Fruit fly (Drosophila melanogaster) whole organism, embryonic: ENCODE results near the gene Sfp33A2.
A peak's percentile ranks its signal among the peaks of the same experiment; 100 is the strongest.

Experiments
- Adf1 ChIP-seq: fragments of 200-800 bp; sonication (Bioruptor generic); IDR thresholded peaks from 2 replicates; pipeline ENCODE4 v1.3.6; 2022; ENCODE audit warnings: missing biosample characterization, missing genetic modification characterization
- CG10267 ChIP-seq: fragments of 200-800 bp; sonication (Bioruptor generic); optimal IDR thresholded peaks from 2 replicates; lab custom pipeline; 2018; ENCODE audit warnings: missing biosample characterization, mild to moderate bottlenecking, missing genetic modification characterization, moderate library complexity
- CG12155 ChIP-seq: fragments of 200-800 bp; sonication (Bioruptor generic); optimal IDR thresholded peaks from 3 replicates; lab custom pipeline; 2016; ENCODE audit warnings: missing biosample characterization, missing genetic modification characterization
- CG12391 ChIP-seq: fragments of 200-800 bp; sonication (Bioruptor generic); optimal IDR thresholded peaks from 3 replicates; lab custom pipeline; 2018; ENCODE audit warnings: missing biosample characterization, mild to moderate bottlenecking, missing genetic modification characterization, moderate library complexity
- CG13624 ChIP-seq: fragments of 200-800 bp; sonication (Bioruptor generic); optimal IDR thresholded peaks from 2 replicates; lab custom pipeline; 2016; ENCODE audit warnings: missing biosample characterization, missing genetic modification characterization
- CG13894 ChIP-seq: fragments of 200-800 bp; sonication (Bioruptor generic); optimal IDR thresholded peaks from 3 replicates; lab custom pipeline; 2018; ENCODE audit warnings: missing biosample characterization, mild to moderate bottlenecking, missing genetic modification characterization, moderate library complexity
- CG14014 ChIP-seq: fragments of 200-800 bp; sonication (Bioruptor generic); IDR thresholded peaks from 2 replicates; pipeline ENCODE4 v1.3.6; 2022; ENCODE audit warnings: missing biosample characterization, missing genetic modification characterization
- CG14860 ChIP-seq: fragments of 200-800 bp; sonication (Bioruptor generic); IDR thresholded peaks from 3 replicates; pipeline ENCODE4 v1.3.6; 2022; ENCODE audit warnings: missing biosample characterization, missing genetic modification characterization; ENCODE audit not compliant: partially characterized antibody
- CG15514 ChIP-seq: fragments of 200-800 bp; sonication (Bioruptor generic); optimal IDR thresholded peaks from 3 replicates; lab custom pipeline; 2017; ENCODE audit warnings: missing biosample characterization, missing genetic modification characterization, mild to moderate bottlenecking, moderate library complexity, missing genetic modification reagents
- CG16779 ChIP-seq: fragments of 200-800 bp; sonication (Bioruptor generic); IDR thresholded peaks from 2 replicates; pipeline ENCODE4 v1.3.6; 2022; ENCODE audit warnings: missing biosample characterization, missing genetic modification characterization
- CG16863 ChIP-seq: fragments of 200-800 bp; sonication (Bioruptor generic); optimal IDR thresholded peaks from 3 replicates; lab custom pipeline; 2016; ENCODE audit warnings: missing biosample characterization, missing genetic modification characterization
- CG17186 ChIP-seq: fragments of 200-800 bp; sonication (Bioruptor generic); optimal IDR thresholded peaks from 3 replicates; lab custom pipeline; 2017; ENCODE audit warnings: missing biosample characterization, missing genetic modification reagents, missing genetic modification characterization
- CG2129 ChIP-seq: fragments of 200-800 bp; sonication (Bioruptor generic); IDR thresholded peaks from 2 replicates; pipeline ENCODE4 v1.3.6; 2022; ENCODE audit warnings: missing biosample characterization, missing genetic modification characterization; ENCODE audit not compliant: partially characterized antibody
- CG2199 ChIP-seq: fragments of 200-800 bp; sonication (Bioruptor generic); IDR thresholded peaks from 3 replicates; pipeline ENCODE4 v1.3.6; 2022; ENCODE audit warnings: missing biosample characterization, missing genetic modification characterization
- CG2712 ChIP-seq: fragments of 200-800 bp; optimal IDR thresholded peaks from 3 replicates; lab custom pipeline; 2019; ENCODE audit warnings: missing biosample characterization, mild to moderate bottlenecking, missing genetic modification characterization, moderate library complexity
- CG34422 ChIP-seq: fragments of 200-800 bp; sonication (Bioruptor generic); IDR thresholded peaks from 3 replicates; pipeline ENCODE4 v1.3.6; 2022; ENCODE audit warnings: missing biosample characterization, missing genetic modification characterization
- CG42726 ChIP-seq: fragments of 200-800 bp; sonication (Bioruptor generic); IDR thresholded peaks from 2 replicates; pipeline ENCODE4 v1.3.6; 2022; ENCODE audit warnings: missing biosample characterization, missing genetic modification characterization; ENCODE audit not compliant: partially characterized antibody
- CG4854 ChIP-seq: fragments of 200-800 bp; sonication (Bioruptor generic); optimal IDR thresholded peaks from 2 replicates; lab custom pipeline; 2016; ENCODE audit warnings: missing biosample characterization, missing genetic modification characterization, inconsistent platforms
- CG8478 ChIP-seq: fragments of >200 bp; optimal IDR thresholded peaks from 2 replicates; lab custom pipeline; 2018
- CG8924 ChIP-seq: fragments of 200-800 bp; optimal IDR thresholded peaks from 3 replicates; lab custom pipeline; 2019; ENCODE audit warnings: missing biosample characterization, mild to moderate bottlenecking, missing genetic modification characterization, moderate library complexity
- CG9727 ChIP-seq: fragments of 200-800 bp; sonication (Bioruptor generic); optimal IDR thresholded peaks from 3 replicates; lab custom pipeline; 2017; ENCODE audit warnings: missing biosample characterization, mild to moderate bottlenecking, missing genetic modification characterization
- CG9876 ChIP-seq: fragments of 200-800 bp; sonication (Bioruptor generic); optimal IDR thresholded peaks from 2 replicates; lab custom pipeline; 2016; ENCODE audit warnings: missing biosample characterization, missing genetic modification characterization
- Dll ChIP-seq: fragments of 200-800 bp; sonication (Bioruptor generic); IDR thresholded peaks from 4 replicates; pipeline ENCODE4 v1.3.6; 2022; ENCODE audit warnings: missing biosample characterization, missing genetic modification characterization; ENCODE audit not compliant: partially characterized antibody
- E2f2 ChIP-seq: fragments of 200-800 bp; sonication (Bioruptor generic); IDR thresholded peaks from 2 replicates; pipeline ENCODE4 v1.3.6; 2022; ENCODE audit warnings: missing biosample characterization, missing genetic modification characterization
- ERR ChIP-seq: fragments of 200-800 bp; sonication (Bioruptor generic); optimal IDR thresholded peaks from 2 replicates; lab custom pipeline; 2016; ENCODE audit warnings: missing biosample characterization, missing genetic modification characterization
- HmgZ ChIP-seq: fragments of 200-800 bp; sonication (Bioruptor generic); optimal IDR thresholded peaks from 2 replicates; lab custom pipeline; 2018; ENCODE audit warnings: missing biosample characterization, mild to moderate bottlenecking, missing genetic modification characterization
- Hmx ChIP-seq: fragments of 200-800 bp; sonication (Bioruptor generic); optimal IDR thresholded peaks from 2 replicates; lab custom pipeline; 2016; ENCODE audit warnings: missing biosample characterization, missing genetic modification characterization
- Max ChIP-seq: fragments of 200-800 bp; sonication (Bioruptor generic); optimal IDR thresholded peaks from 2 replicates; lab custom pipeline; 2016; ENCODE audit warnings: missing biosample characterization, mild to moderate bottlenecking, missing genetic modification characterization
- Pdp1 ChIP-seq, 2 experiments: fragments of 200-800 bp; sonication (Bioruptor generic); optimal IDR thresholded peaks; 3 replicates each; lab custom pipeline; 2016; ENCODE audit warnings: missing biosample characterization in 2 of 2, missing genetic modification characterization in 2 of 2, mild to moderate bottlenecking in 1 of 2, moderate library complexity in 1 of 2
- Rx ChIP-seq: fragments of 200-800 bp; sonication (Bioruptor generic); IDR thresholded peaks from 2 replicates; pipeline ENCODE4 v1.3.6; 2022; ENCODE audit warnings: missing biosample characterization, missing genetic modification characterization
- Sin3A ChIP-seq: fragments of >200 bp; optimal IDR thresholded peaks from 2 replicates; lab custom pipeline; 2018
- Sry-δ ChIP-seq: fragments of 200-800 bp; sonication (Bioruptor generic); optimal IDR thresholded peaks from 2 replicates; lab custom pipeline; 2016; ENCODE audit warnings: missing biosample characterization, missing genetic modification characterization
- Trl ChIP-seq, 3 experiments: fragments of >200 bp in 2 of 3; fragments of 200-800 bp in 1 of 3; sonication (Bioruptor generic) in 1 of 3; optimal IDR thresholded peaks; 2 replicates in 1 of 3; 3 replicates in 2 of 3; lab custom pipeline; 2016 to 2017; ENCODE audit warnings: missing biosample characterization in 1 of 3, missing genetic modification characterization in 1 of 3
- abd-A ChIP-seq: fragments of 200-800 bp; sonication (Bioruptor generic); optimal IDR thresholded peaks from 3 replicates; lab custom pipeline; 2019; ENCODE audit warnings: missing biosample characterization, mild to moderate bottlenecking, missing genetic modification characterization, moderate library complexity
- bowl ChIP-seq: fragments of 200-800 bp; sonication (Bioruptor generic); IDR thresholded peaks from 2 replicates; pipeline ENCODE4 v1.3.6; 2022; ENCODE audit warnings: missing biosample characterization, missing genetic modification characterization
- bsh ChIP-seq, 2 experiments: fragments of 200-800 bp; sonication (Bioruptor generic); optimal IDR thresholded peaks; 2 replicates each; lab custom pipeline; 2017 to 2018; ENCODE audit warnings: mild to moderate bottlenecking in 2 of 2, missing biosample characterization in 2 of 2, missing genetic modification characterization in 2 of 2, moderate library complexity in 1 of 2
- corto ChIP-seq: fragments of 200-800 bp; sonication (Bioruptor generic); optimal IDR thresholded peaks from 2 replicates; lab custom pipeline; 2016; ENCODE audit warnings: missing biosample characterization, mild to moderate bottlenecking, missing genetic modification characterization, moderate library complexity
- dpn ChIP-seq, 2 experiments: fragments of 200-800 bp; sonication (Bioruptor generic); optimal IDR thresholded peaks; 3 replicates each; lab custom pipeline; 2016; ENCODE audit warnings: missing biosample characterization in 2 of 2, missing genetic modification characterization in 2 of 2
- esg ChIP-seq: fragments of 200-800 bp; sonication (Bioruptor generic); conservative IDR thresholded peaks from 2 replicates; pipeline ENCODE4 v1.3.6; 2022; ENCODE audit warnings: missing biosample characterization, missing genetic modification characterization
- gcm ChIP-seq: fragments of 200-800 bp; sonication (Bioruptor generic); optimal IDR thresholded peaks from 2 replicates; lab custom pipeline; 2019; ENCODE audit warnings: missing biosample characterization, mild to moderate bottlenecking, missing genetic modification characterization, moderate library complexity
- gem ChIP-seq: fragments of 200-800 bp; sonication (Bioruptor generic); optimal IDR thresholded peaks from 2 replicates; lab custom pipeline; 2019; ENCODE audit warnings: missing biosample characterization, mild to moderate bottlenecking, missing genetic modification characterization, moderate library complexity
- gsb-n ChIP-seq: fragments of 200-800 bp; sonication (Bioruptor generic); optimal IDR thresholded peaks from 3 replicates; lab custom pipeline; 2018; ENCODE audit warnings: missing biosample characterization, mild to moderate bottlenecking, missing genetic modification characterization
- hb ChIP-seq: fragments of 200-800 bp; sonication (Bioruptor generic); IDR thresholded peaks from 3 replicates; pipeline ENCODE4 v1.3.6; 2022; ENCODE audit warnings: missing biosample characterization, missing genetic modification characterization; ENCODE audit not compliant: partially characterized antibody
- phol ChIP-seq: fragments of 200-800 bp; sonication (Bioruptor generic); optimal IDR thresholded peaks from 3 replicates; lab custom pipeline; 2018; ENCODE audit warnings: missing biosample characterization, mild to moderate bottlenecking, missing genetic modification characterization, moderate library complexity
- prd ChIP-seq, 3 experiments: fragments of >200 bp in 2 of 3; fragments of 200-800 bp in 1 of 3; sonication (Bioruptor generic) in 1 of 3; optimal IDR thresholded peaks in 2 of 3; IDR thresholded peaks in 1 of 3; 2 replicates in 2 of 3; 3 replicates in 1 of 3; pipeline versions ENCODE4 v1.3.6 to Lab custom; 2017 to 2022; ENCODE audit warnings: missing biosample characterization in 1 of 3, missing genetic modification characterization in 1 of 3
- pzg ChIP-seq: fragments of 200-800 bp; sonication (Bioruptor generic); optimal IDR thresholded peaks from 3 replicates; lab custom pipeline; 2018; ENCODE audit warnings: missing biosample characterization, mild to moderate bottlenecking, missing genetic modification characterization, moderate library complexity
- sisA ChIP-seq: fragments of 200-800 bp; sonication (Bioruptor generic); IDR thresholded peaks from 2 replicates; pipeline ENCODE4 v1.3.6; 2022; ENCODE audit warnings: missing biosample characterization, missing genetic modification characterization
- so ChIP-seq: fragments of 200-800 bp; sonication (Bioruptor generic); IDR thresholded peaks from 3 replicates; pipeline ENCODE4 v1.3.6; 2022; ENCODE audit warnings: missing biosample characterization, missing genetic modification characterization
- stwl ChIP-seq: fragments of 200-800 bp; sonication (Bioruptor generic); optimal IDR thresholded peaks from 3 replicates; lab custom pipeline; 2018; ENCODE audit warnings: missing biosample characterization, mild to moderate bottlenecking, missing genetic modification characterization, moderate library complexity
- trem ChIP-seq: fragments of 200-800 bp; optimal IDR thresholded peaks from 3 replicates; lab custom pipeline; 2019; ENCODE audit warnings: missing biosample characterization, mild to moderate bottlenecking, missing genetic modification characterization, moderate library complexity

Sfp33A2 gene

dm6 chr2L:11813665-11814087 lies 23.8 kb upstream of the Sfp33A2 start, which contains the start of gene CycY (continued):
- TF ChIP-seq CG4854 (GFP tag; lab: Kevin White, UChicago): no peak
- peak in 1 of 2 experiments; percentile 10 for TF ChIP-seq dpn (GFP tag; optimal IDR thresholded peaks at IDR 0.05; lab: Kevin White, UChicago)
- TF ChIP-seq CG42726 (GFP tag; lab: Robert Waterston, UW): no peak
- no peak for TF ChIP-seq CG16863 (GFP tag; lab: Kevin White, UChicago)
- no peak for TF ChIP-seq Trl (optimal IDR thresholded peaks at IDR 0.05; lab: Kevin White, UChicago)
- TF ChIP-seq Trl (GFP tag; optimal IDR thresholded peaks at IDR 0.05; lab: Kevin White, UChicago): no peak
- peak; percentile 86 for TF ChIP-seq stwl (tag; lab: Kevin White, UChicago)
- TF ChIP-seq CG12155 (GFP tag; lab: Kevin White, UChicago): peak; percentile 17
- TF ChIP-seq CG15514 (GFP tag; lab: Kevin White, UChicago): peak; percentile 39
- no peak for TF ChIP-seq Rx (GFP tag; lab: Robert Waterston, UW)
- TF ChIP-seq CG12391 (tag; lab: Kevin White, UChicago): peak; percentile 80
- TF ChIP-seq prd (optimal IDR thresholded peaks at IDR 0.05; lab: Kevin White, UChicago): no peak
- TF ChIP-seq prd (GFP tag; IDR thresholded peaks at IDR 0.05; lab: Robert Waterston, UW): 0 out of 3 replicates have a peak, but pooled peaks have one; percentile 20
- TF ChIP-seq esg (GFP tag; lab: Robert Waterston, UW): no peak
- TF ChIP-seq trem (tag; lab: Kevin White, UChicago): peak; percentile 69
- TF ChIP-seq sisA (GFP tag; lab: Robert Waterston, UW): no peak
- TF ChIP-seq CG9727 (GFP tag; lab: Kevin White, UChicago): peak; percentile 27
- no peak for TF ChIP-seq CG2199 (GFP tag; lab: Robert Waterston, UW)
- peak; percentile 50 for TF ChIP-seq phol (tag; lab: Kevin White, UChicago)
- TF ChIP-seq CG13894 (tag; lab: Kevin White, UChicago): no peak
- no peak for TF ChIP-seq CG13624
- TF ChIP-seq Max (GFP tag; lab: Kevin White, UChicago): peak; percentile 36
- TF ChIP-seq gcm: no peak
- peak; percentile 33 for TF ChIP-seq CG8924
- TF ChIP-seq Dll (GFP tag; lab: Robert Waterston, UW): peak; percentile 84
- peak in 1 of 2 experiments; percentile 19 for TF ChIP-seq Pdp1 (GFP tag; optimal IDR thresholded peaks at IDR 0.05; lab: Kevin White, UChicago)
- peak; percentile 27 for TF ChIP-seq CG17186 (GFP tag; lab: Kevin White, UChicago)
- TF ChIP-seq CG34422: no peak
- TF ChIP-seq E2f2: peak; percentile 94
- TF ChIP-seq bowl (GFP tag; lab: Robert Waterston, UW): no peak
- TF ChIP-seq CG2129 (GFP tag; lab: Robert Waterston, UW): peak; percentile 67
- TF ChIP-seq hb (GFP tag; lab: Robert Waterston, UW): no peak
- TF ChIP-seq CG8478: no peak
- peak; percentile 59 for TF ChIP-seq Sry-δ (GFP tag; lab: Kevin White, UChicago)
- peak; percentile 38 for TF ChIP-seq gsb-n (tag; lab: Kevin White, UChicago)
- no peak for TF ChIP-seq abd-A (tag; lab: Kevin White, UChicago)
- TF ChIP-seq gem: peak; percentile 57
- peak; percentile 67 for TF ChIP-seq CG2712
- TF ChIP-seq ERR (GFP tag; lab: Kevin White, UChicago): no peak
- peak; percentile 20; the same call in 1 of the 3 replicates for TF ChIP-seq CG14860 (GFP tag; lab: Robert Waterston, UW)
- no peak for TF ChIP-seq corto (GFP tag; lab: Kevin White, UChicago)
- TF ChIP-seq CG16779 (GFP tag; lab: Robert Waterston, UW): no peak
- no peak for TF ChIP-seq Hmx (GFP tag; lab: Kevin White, UChicago)
- peak; percentile 4 for TF ChIP-seq Sin3A (lab: Kevin White, UChicago)
- peak; percentile 73 for TF ChIP-seq CG10267 (tag; lab: Kevin White, UChicago)
- peak; percentile 36 for TF ChIP-seq HmgZ
- no peak for TF ChIP-seq CG14014
- TF ChIP-seq so (GFP tag; lab: Robert Waterston, UW): no peak
- peak; percentile 82 for TF ChIP-seq pzg (GFP tag; lab: Kevin White, UChicago)
- TF ChIP-seq Adf1 (GFP tag; lab: Robert Waterston, UW): peak; percentile 86
- TF ChIP-seq bsh (GFP tag; optimal IDR thresholded peaks at IDR 0.05; lab: Kevin White, UChicago): peak in 1 of 2 experiments; percentile 14
- no peak for TF ChIP-seq CG9876 (GFP tag; lab: Kevin White, UChicago)
